Worm (Caenorhabditis elegans) whole organism, early embryonic: ENCODE data around the gene F55G11.4.

Experiments used
- B0310.2 ChIP-seq: sonication (generic microtip); optimal IDR thresholded peaks from 2 replicates; lab custom pipeline; 2016; ENCODE audit warnings: mild to moderate bottlenecking, missing genetic modification characterization, missing compliant biosample characterization
- F13C5.2 ChIP-seq: sonication (generic microtip); optimal IDR thresholded peaks from 2 replicates; lab custom pipeline; 2017; ENCODE audit warnings: mild to moderate bottlenecking, missing genetic modification characterization, inconsistent platforms, missing compliant biosample characterization
- aly-1 ChIP-seq: sonication (generic microtip); optimal IDR thresholded peaks from 2 replicates; lab custom pipeline; 2016; ENCODE audit warnings: missing genetic modification characterization, missing compliant biosample characterization
- ama-1 ChIP-seq: fragments of 150-350 bp; optimal IDR thresholded peaks from 2 replicates; lab custom pipeline; 2014
- ceh-13 ChIP-seq: fragments of 200-800 bp; sonication (Bioruptor generic); optimal IDR thresholded peaks from 2 replicates; lab custom pipeline; 2018; ENCODE audit warnings: mild to moderate bottlenecking, missing genetic modification characterization, missing compliant biosample characterization
- ets-7 ChIP-seq: sonication (generic microtip); optimal IDR thresholded peaks from 2 replicates; lab custom pipeline; 2016; ENCODE audit warnings: missing genotype, missing genetic modification characterization, missing compliant biosample characterization
- flt-1 ChIP-seq: fragments of 200-800 bp; sonication (Bioruptor generic); IDR thresholded peaks from 2 replicates; pipeline ENCODE4 v1.3.6; 2022; ENCODE audit warnings: missing genetic modification characterization, missing compliant biosample characterization
- hmg-4 ChIP-seq: fragments of 200-800 bp; sonication (Bioruptor generic); optimal IDR thresholded peaks from 2 replicates; lab custom pipeline; 2018; ENCODE audit warnings: mild to moderate bottlenecking, missing genetic modification characterization, missing compliant biosample characterization
- scrt-1 ChIP-seq: fragments of 200-800 bp; sonication (Bioruptor generic); IDR thresholded peaks from 2 replicates; pipeline ENCODE4 v1.3.6; 2022; ENCODE audit warnings: missing genetic modification characterization, missing compliant biosample characterization
- sea-1 ChIP-seq: fragments of 200-800 bp; sonication (Bioruptor generic); conservative IDR thresholded peaks from 2 replicates; pipeline ENCODE4 v1.3.6; 2022; ENCODE audit warnings: missing genetic modification characterization, missing compliant biosample characterization
- tbx-11 ChIP-seq: fragments of 200-800 bp; sonication (Bioruptor generic); IDR thresholded peaks from 2 replicates; pipeline ENCODE4 v1.3.6; 2022; ENCODE audit warnings: missing genetic modification characterization, missing compliant biosample characterization
- tra-4 ChIP-seq: sonication (generic microtip); optimal IDR thresholded peaks from 2 replicates; lab custom pipeline; 2017; ENCODE audit warnings: missing genetic modification characterization, missing compliant biosample characterization

DNA sequence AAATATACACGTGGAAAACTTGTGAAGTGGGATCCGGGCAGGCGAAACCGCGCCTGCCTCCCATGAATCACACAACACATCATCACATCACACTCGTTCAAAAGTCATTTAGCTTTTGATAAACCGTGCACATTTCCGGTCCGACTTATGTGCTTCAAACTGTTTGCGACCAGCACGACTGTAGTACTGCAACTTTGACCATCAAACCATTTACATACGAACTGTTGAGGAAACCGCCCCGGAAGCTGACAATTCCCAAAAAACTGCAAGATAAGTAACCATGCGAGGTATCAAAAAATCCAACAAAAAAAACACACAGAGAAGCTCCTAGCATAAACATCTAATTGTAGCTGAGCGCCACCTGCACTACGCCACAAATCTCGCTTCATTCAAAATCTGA, 644 bp upstream of the F55G11.4 start:
- TF ChIP-seq flt-1 = no peak
- TF ChIP-seq sea-1 = no peak
- TF ChIP-seq ets-7 (tag; lab: Kevin White, UChicago) = no peak
- TF ChIP-seq scrt-1 = no peak
- no peak for TF ChIP-seq aly-1 (tag; lab: Kevin White, UChicago)
- TF ChIP-seq tra-4 (tag; lab: Kevin White, UChicago) = no peak
- no peak for TF ChIP-seq hmg-4
- TF ChIP-seq B0310.2 (tag; lab: Kevin White, UChicago) = no peak
- TF ChIP-seq ama-1 (lab: Kevin White, UChicago) = no peak
- TF ChIP-seq ceh-13 (GFP tag; lab: Kevin White, UChicago) = no peak
- no peak for TF ChIP-seq F13C5.2 (tag; lab: Kevin White, UChicago)
- TF ChIP-seq tbx-11 (GFP tag; lab: Robert Waterston, UW) = no peak
